Fruit fly (Drosophila melanogaster) whole organism, embryonic: ENCODE measurements around the gene nAChRalpha5.

ENCODE experiments used
- Adf1 ChIP-seq: fragments of 200-800 bp; sonication (Bioruptor generic); IDR thresholded peaks from 2 replicates; pipeline ENCODE4 v1.3.6; 2022; ENCODE audit warnings: missing biosample characterization, missing genetic modification characterization
- Blimp-1 ChIP-seq: fragments of 200-800 bp; sonication (Bioruptor generic); optimal IDR thresholded peaks from 3 replicates; lab custom pipeline; 2018; ENCODE audit warnings: missing biosample characterization, missing genetic modification characterization, mild to moderate bottlenecking, moderate library complexity, missing genetic modification reagents
- CG10209 ChIP-seq: fragments of 200-800 bp; sonication (Bioruptor generic); optimal IDR thresholded peaks from 3 replicates; lab custom pipeline; 2017; ENCODE audit warnings: missing biosample characterization, mild to moderate bottlenecking, missing genetic modification characterization, missing genetic modification reagents
- CG10979 ChIP-seq: fragments of 200-800 bp; sonication (Bioruptor generic); optimal IDR thresholded peaks from 2 replicates; lab custom pipeline; 2018; ENCODE audit warnings: missing biosample characterization, mild to moderate bottlenecking, missing genetic modification characterization, moderate library complexity
- CG12236 ChIP-seq: fragments of 200-800 bp; sonication (Bioruptor generic); optimal IDR thresholded peaks from 2 replicates; lab custom pipeline; 2016; ENCODE audit warnings: missing biosample characterization, missing genetic modification characterization
- CG18619 ChIP-seq: fragments of 200-800 bp; sonication (Bioruptor generic); optimal IDR thresholded peaks from 3 replicates; lab custom pipeline; 2017; ENCODE audit warnings: missing biosample characterization, mild to moderate bottlenecking, missing genetic modification characterization
- CG2116 ChIP-seq: fragments of 200-800 bp; sonication (Bioruptor generic); optimal IDR thresholded peaks from 3 replicates; lab custom pipeline; 2018; ENCODE audit warnings: missing biosample characterization, mild to moderate bottlenecking, missing genetic modification characterization
- CG2202 ChIP-seq: fragments of 200-800 bp; sonication (Bioruptor generic); optimal IDR thresholded peaks from 2 replicates; lab custom pipeline; 2018; ENCODE audit warnings: missing biosample characterization, mild to moderate bottlenecking, missing genetic modification characterization
- CG2678 ChIP-seq: fragments of 200-800 bp; sonication (Bioruptor generic); optimal IDR thresholded peaks from 3 replicates; lab custom pipeline; 2019; ENCODE audit warnings: missing biosample characterization, mild to moderate bottlenecking, missing genetic modification characterization, moderate library complexity
- CG31224 ChIP-seq: fragments of 200-800 bp; sonication (Bioruptor generic); IDR thresholded peaks from 2 replicates; pipeline ENCODE4 v1.3.6; 2022; ENCODE audit warnings: missing biosample characterization, missing genetic modification characterization
- CG34224 ChIP-seq: fragments of 200-800 bp; sonication (Bioruptor generic); IDR thresholded peaks from 3 replicates; pipeline ENCODE4 v1.3.6; 2022; ENCODE audit warnings: missing biosample characterization, missing genetic modification characterization; ENCODE audit not compliant: partially characterized antibody
- CG3838 ChIP-seq: fragments of 200-800 bp; sonication (Bioruptor generic); optimal IDR thresholded peaks from 3 replicates; lab custom pipeline; 2016; ENCODE audit warnings: missing biosample characterization, missing genetic modification characterization
- CG4820 ChIP-seq: fragments of 200-800 bp; sonication (Bioruptor generic); optimal IDR thresholded peaks from 3 replicates; lab custom pipeline; 2016; ENCODE audit warnings: missing biosample characterization, missing genetic modification characterization
- CG5180 ChIP-seq: fragments of 200-800 bp; sonication (Bioruptor generic); optimal IDR thresholded peaks from 3 replicates; lab custom pipeline; 2017; ENCODE audit warnings: missing biosample characterization, missing genetic modification characterization, mild to moderate bottlenecking, moderate library complexity, missing genetic modification reagents
- CG7357 ChIP-seq: fragments of 200-800 bp; sonication (Bioruptor generic); IDR thresholded peaks from 3 replicates; pipeline ENCODE4 v1.3.6; 2022; ENCODE audit warnings: missing biosample characterization, missing genetic modification characterization
- CG8290 ChIP-seq, 3 experiments: fragments of 200-800 bp; sonication (Bioruptor generic); optimal IDR thresholded peaks; 2 replicates each; lab custom pipeline; 2016 to 2019; ENCODE audit warnings: missing biosample characterization in 3 of 3, missing genetic modification characterization in 3 of 3, mild to moderate bottlenecking in 2 of 3, moderate library complexity in 1 of 3
- CG9215 ChIP-seq: fragments of 200-800 bp; sonication (Bioruptor generic); IDR thresholded peaks from 2 replicates; pipeline ENCODE4 v1.3.6; 2022; ENCODE audit warnings: missing biosample characterization, missing genetic modification characterization
- CG9727 ChIP-seq: fragments of 200-800 bp; sonication (Bioruptor generic); optimal IDR thresholded peaks from 3 replicates; lab custom pipeline; 2017; ENCODE audit warnings: missing biosample characterization, mild to moderate bottlenecking, missing genetic modification characterization
- CG9876 ChIP-seq: fragments of 200-800 bp; sonication (Bioruptor generic); optimal IDR thresholded peaks from 2 replicates; lab custom pipeline; 2016; ENCODE audit warnings: missing biosample characterization, missing genetic modification characterization
- CG9932 ChIP-seq: fragments of 200-800 bp; sonication (Bioruptor generic); IDR thresholded peaks from 2 replicates; pipeline ENCODE4 v1.3.6; 2022; ENCODE audit warnings: missing biosample characterization, missing genetic modification characterization
- Dad ChIP-seq: fragments of 200-800 bp; sonication (Bioruptor generic); optimal IDR thresholded peaks from 3 replicates; lab custom pipeline; 2016; ENCODE audit warnings: missing biosample characterization, missing genetic modification characterization
- Dp ChIP-seq: fragments of 200-800 bp; sonication (Bioruptor generic); optimal IDR thresholded peaks from 2 replicates; lab custom pipeline; 2018; ENCODE audit warnings: missing biosample characterization, mild to moderate bottlenecking, missing genetic modification characterization, moderate library complexity
- E2f1 ChIP-seq: fragments of 200-800 bp; sonication (Bioruptor generic); IDR thresholded peaks from 2 replicates; pipeline ENCODE4 v1.3.6; 2022; ENCODE audit warnings: missing biosample characterization, missing genetic modification characterization
- Eip74EF ChIP-seq, 2 experiments: fragments of 200-800 bp in 1 of 2; fragments of >200 bp in 1 of 2; sonication (Bioruptor generic) in 1 of 2; optimal IDR thresholded peaks; 2 replicates each; lab custom pipeline; 2017 to 2019; ENCODE audit warnings: missing biosample characterization in 2 of 2, missing genetic modification characterization in 2 of 2, mild to moderate bottlenecking in 1 of 2, moderate library complexity in 1 of 2
- Hr39 ChIP-seq: fragments of >200 bp; optimal IDR thresholded peaks from 2 replicates; lab custom pipeline; 2017
- Lhr ChIP-seq: fragments of 200-800 bp; sonication (Bioruptor generic); optimal IDR thresholded peaks from 3 replicates; lab custom pipeline; 2017; ENCODE audit warnings: mild to moderate bottlenecking, missing biosample characterization, missing genetic modification reagents, missing genetic modification characterization
- MTF-1 ChIP-seq: fragments of 200-800 bp; sonication (Bioruptor generic); optimal IDR thresholded peaks from 2 replicates; lab custom pipeline; 2018; ENCODE audit warnings: missing biosample characterization, mild to moderate bottlenecking, missing genetic modification characterization, borderline replicate concordance
- Med ChIP-seq: fragments of 200-800 bp; sonication (Bioruptor generic); peaks from one replicate; lab custom pipeline; 2016; ENCODE audit warnings: missing biosample characterization, missing genetic modification characterization, mild to moderate bottlenecking, inconsistent platforms, moderate library complexity
- NC2α ChIP-seq: fragments of 200-800 bp; sonication (Bioruptor generic); optimal IDR thresholded peaks from 2 replicates; lab custom pipeline; 2016; ENCODE audit warnings: missing biosample characterization, missing genetic modification characterization
- NFAT ChIP-seq: fragments of 200-800 bp; sonication (Bioruptor generic); IDR thresholded peaks from 2 replicates; pipeline ENCODE4 v1.3.6; 2022; ENCODE audit warnings: missing biosample characterization, missing genetic modification characterization
- Pdp1 ChIP-seq, 2 experiments: fragments of 200-800 bp; sonication (Bioruptor generic); optimal IDR thresholded peaks; 3 replicates each; lab custom pipeline; 2016; ENCODE audit warnings: missing biosample characterization in 2 of 2, missing genetic modification characterization in 2 of 2, mild to moderate bottlenecking in 1 of 2, moderate library complexity in 1 of 2
- Sox100B ChIP-seq: fragments of 200-800 bp; sonication (Bioruptor generic); optimal IDR thresholded peaks from 3 replicates; lab custom pipeline; 2018; ENCODE audit warnings: missing biosample characterization, mild to moderate bottlenecking, missing genetic modification characterization
- Usf ChIP-seq: fragments of 200-800 bp; sonication (Bioruptor generic); optimal IDR thresholded peaks from 2 replicates; lab custom pipeline; 2017; ENCODE audit warnings: missing genotype, missing biosample characterization, missing genetic modification characterization
- bowl ChIP-seq: fragments of 200-800 bp; sonication (Bioruptor generic); IDR thresholded peaks from 2 replicates; pipeline ENCODE4 v1.3.6; 2022; ENCODE audit warnings: missing biosample characterization, missing genetic modification characterization
- ci ChIP-seq: fragments of 200-800 bp; sonication (Bioruptor generic); IDR thresholded peaks from 3 replicates; pipeline ENCODE4 v1.3.6; 2022; ENCODE audit warnings: missing biosample characterization, missing genetic modification characterization
- danr ChIP-seq: fragments of 200-800 bp; sonication (Bioruptor generic); IDR thresholded peaks from 2 replicates; pipeline ENCODE4 v1.3.6; 2022; ENCODE audit warnings: missing biosample characterization, missing genetic modification characterization
- dati ChIP-seq: fragments of 200-800 bp; sonication (Bioruptor generic); IDR thresholded peaks from 2 replicates; pipeline ENCODE4 v1.3.6; 2022; ENCODE audit warnings: missing biosample characterization, missing genetic modification characterization
- dpn ChIP-seq, 2 experiments: fragments of 200-800 bp; sonication (Bioruptor generic); optimal IDR thresholded peaks; 3 replicates each; lab custom pipeline; 2016; ENCODE audit warnings: missing biosample characterization in 2 of 2, missing genetic modification characterization in 2 of 2
- gcm2 ChIP-seq: fragments of 200-800 bp; sonication (Bioruptor generic); optimal IDR thresholded peaks from 2 replicates; lab custom pipeline; 2016; ENCODE audit warnings: missing biosample characterization, missing genetic modification characterization
- nerfin-2 ChIP-seq: fragments of 200-800 bp; sonication (Bioruptor generic); IDR thresholded peaks from 2 replicates; pipeline ENCODE4 v1.3.6; 2022; ENCODE audit warnings: missing biosample characterization, missing genetic modification characterization; ENCODE audit not compliant: partially characterized antibody
- pum ChIP-seq: fragments of 200-800 bp; sonication (Bioruptor generic); optimal IDR thresholded peaks from 2 replicates; lab custom pipeline; 2016; ENCODE audit warnings: missing biosample characterization, missing genetic modification characterization
- sens ChIP-seq: fragments of 200-800 bp; sonication (Bioruptor generic); peaks from one replicate; lab custom pipeline; 2016; ENCODE audit warnings: missing biosample characterization, missing genetic modification characterization
- sisA ChIP-seq: fragments of 200-800 bp; sonication (Bioruptor generic); IDR thresholded peaks from 2 replicates; pipeline ENCODE4 v1.3.6; 2022; ENCODE audit warnings: missing biosample characterization, missing genetic modification characterization
- so ChIP-seq: fragments of 200-800 bp; sonication (Bioruptor generic); IDR thresholded peaks from 3 replicates; pipeline ENCODE4 v1.3.6; 2022; ENCODE audit warnings: missing biosample characterization, missing genetic modification characterization
- tio ChIP-seq: fragments of 200-800 bp; sonication (Bioruptor generic); optimal IDR thresholded peaks from 2 replicates; lab custom pipeline; 2017; ENCODE audit warnings: missing biosample characterization, missing genetic modification characterization, inconsistent platforms
- tup ChIP-seq: fragments of 200-800 bp; sonication (Bioruptor generic); optimal IDR thresholded peaks from 2 replicates; lab custom pipeline; 2016; ENCODE audit warnings: missing biosample characterization, mild to moderate bottlenecking, missing genetic modification characterization, moderate library complexity
- vnd ChIP-seq: fragments of 200-800 bp; sonication (Bioruptor generic); IDR thresholded peaks from 3 replicates; pipeline ENCODE4 v1.3.6; 2022; ENCODE audit warnings: missing biosample characterization, missing genetic modification characterization; ENCODE audit not compliant: partially characterized antibody
- zen ChIP-seq: fragments of 200-800 bp; sonication (Bioruptor generic); optimal IDR thresholded peaks from 3 replicates; lab custom pipeline; 2018; ENCODE audit warnings: missing biosample characterization, mild to moderate bottlenecking, missing genetic modification characterization, moderate library complexity

The nAChRalpha5 gene

dm6 chr2L:14020875-14021643 lies 18.9 kb upstream of the nAChRalpha5 start (continued):
- TF ChIP-seq nerfin-2 (GFP tag; lab: Robert Waterston, UW) (no peak), Eip74EF (GFP tag; optimal IDR thresholded peaks at IDR 0.05; lab: Kevin White, UChicago) (peak in 1 of 2 experiments; percentile 9), NC2α (GFP tag; lab: Kevin White, UChicago) (peak; percentile 4), zen (tag; lab: Kevin White, UChicago) (no peak), CG10209 (peak; percentile 48), CG3838 (GFP tag; lab: Kevin White, UChicago) (no peak), CG9727 (peak; percentile 88), Usf (GFP tag; lab: Kevin White, UChicago) (peak; percentile 14), Med (peak; percentile 88), tup (GFP tag; lab: Kevin White, UChicago) (no peak), Dp (GFP tag; lab: Kevin White, UChicago) (no peak), CG5180 (no peak), Sox100B (GFP tag; lab: Kevin White, UChicago) (peak; percentile 85), CG8290 (GFP tag; optimal IDR thresholded peaks at IDR 0.05; lab: Kevin White, UChicago) (no peak), CG8290 (tag; optimal IDR thresholded peaks at IDR 0.05; lab: Kevin White, UChicago) (peak in 1 of 2 experiments; percentile 92), pum (peak; percentile 22), CG2116 (GFP tag; lab: Kevin White, UChicago) (no peak), CG2202 (peak; percentile 61), CG2678 (peak; percentile 84), gcm2 (GFP tag; lab: Kevin White, UChicago) (no peak), CG9932 (GFP tag; lab: Robert Waterston, UW) (peak; percentile 63), Blimp-1 (GFP tag; lab: Kevin White, UChicago) (peak; percentile 39), Pdp1 (GFP tag; optimal IDR thresholded peaks at IDR 0.05; lab: Kevin White, UChicago) (peak; percentile 0 to 47), sisA (peak; percentile 41), CG12236 (no peak), Dad (no peak), dpn (GFP tag; optimal IDR thresholded peaks at IDR 0.05; lab: Kevin White, UChicago) (peak; percentile 48 to 57), tio (GFP tag; lab: Kevin White, UChicago) (peak; percentile 39), ci (peak; percentile 80), CG18619 (GFP tag; lab: Kevin White, UChicago) (peak; percentile 74), NFAT (GFP tag; lab: Robert Waterston, UW) (peak; percentile 46; the same call in 1 of the 2 replicates), so (GFP tag; lab: Robert Waterston, UW) (no peak), vnd (no peak), CG7357 (GFP tag; lab: Robert Waterston, UW) (0 out of 3 replicates have a peak, but pooled peaks have one; percentile 10), MTF-1 (GFP tag; lab: Kevin White, UChicago) (peak; percentile 18), CG34224 (GFP tag; lab: Robert Waterston, UW) (no peak), CG9876 (GFP tag; lab: Kevin White, UChicago) (no peak), Hr39 (lab: Kevin White, UChicago) (no peak), Lhr (GFP tag; lab: Kevin White, UChicago) (peak; percentile 2), CG31224 (GFP tag; lab: Robert Waterston, UW) (no peak), sens (peak; percentile 94), CG4820 (GFP tag; lab: Kevin White, UChicago) (peak; percentile 13), Adf1 (no peak), dati (GFP tag; lab: Robert Waterston, UW) (0 out of 2 replicates have a peak, but pooled peaks have one; percentile 42), danr (0 out of 2 replicates have a peak, but pooled peaks have one; percentile 28), CG9215 (GFP tag; lab: Robert Waterston, UW) (no peak; the same call in none of the 2 replicates), E2f1 (GFP tag; lab: Robert Waterston, UW) (peak; percentile 62), CG10979 (tag; lab: Kevin White, UChicago) (peak; percentile 82), bowl (GFP tag; lab: Robert Waterston, UW) (0 out of 2 replicates have a peak, but pooled peaks have one; percentile 27)
